Fruit fly (Drosophila melanogaster): Measurements from ENCODE around the gene ND-20L.

The ND-20L gene

dm6 chr3R:29545163-29545562 is 29.6 kb downstream of the ND-20L start:
- TF ChIP-seq Mnt (GFP tag; optimal IDR thresholded peaks at IDR 0.05) (no peak), ovo (GFP tag; optimal IDR thresholded peaks at IDR 0.05) (no peak), CG1620 (GFP tag; optimal IDR thresholded peaks at IDR 0.05) (no peak), Clk (GFP tag; optimal IDR thresholded peaks at IDR 0.05) (no peak), CG33017 (tag; optimal IDR thresholded peaks at IDR 0.05) (no peak), Hr96 (GFP tag; optimal IDR thresholded peaks at IDR 0.05) (no peak)

DNA sequence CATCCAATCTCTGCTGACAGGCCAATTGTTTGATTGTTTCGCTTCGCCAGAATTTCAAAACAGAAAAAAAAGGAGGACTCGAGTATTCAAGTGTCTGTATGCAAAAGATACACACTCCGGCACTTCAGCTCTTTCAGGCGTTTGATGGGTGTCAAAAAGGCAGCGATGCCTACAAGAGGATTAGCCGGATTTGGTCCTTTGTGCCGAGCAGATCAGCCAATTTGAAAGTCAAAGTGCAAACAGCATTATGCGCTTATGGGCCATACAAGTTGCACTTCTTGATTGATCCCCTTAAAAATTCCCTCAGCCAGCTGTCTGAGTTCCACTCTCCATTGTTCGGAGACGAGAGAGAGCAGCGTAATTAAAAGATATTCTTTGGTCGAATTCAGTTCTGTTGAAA is 30.9 kb downstream of the ND-20L start:
- no peak for TF ChIP-seq Clk (GFP tag; optimal IDR thresholded peaks at IDR 0.05)
- TF ChIP-seq CG11617 (GFP tag; optimal IDR thresholded peaks at IDR 0.05) = no peak

DNA sequence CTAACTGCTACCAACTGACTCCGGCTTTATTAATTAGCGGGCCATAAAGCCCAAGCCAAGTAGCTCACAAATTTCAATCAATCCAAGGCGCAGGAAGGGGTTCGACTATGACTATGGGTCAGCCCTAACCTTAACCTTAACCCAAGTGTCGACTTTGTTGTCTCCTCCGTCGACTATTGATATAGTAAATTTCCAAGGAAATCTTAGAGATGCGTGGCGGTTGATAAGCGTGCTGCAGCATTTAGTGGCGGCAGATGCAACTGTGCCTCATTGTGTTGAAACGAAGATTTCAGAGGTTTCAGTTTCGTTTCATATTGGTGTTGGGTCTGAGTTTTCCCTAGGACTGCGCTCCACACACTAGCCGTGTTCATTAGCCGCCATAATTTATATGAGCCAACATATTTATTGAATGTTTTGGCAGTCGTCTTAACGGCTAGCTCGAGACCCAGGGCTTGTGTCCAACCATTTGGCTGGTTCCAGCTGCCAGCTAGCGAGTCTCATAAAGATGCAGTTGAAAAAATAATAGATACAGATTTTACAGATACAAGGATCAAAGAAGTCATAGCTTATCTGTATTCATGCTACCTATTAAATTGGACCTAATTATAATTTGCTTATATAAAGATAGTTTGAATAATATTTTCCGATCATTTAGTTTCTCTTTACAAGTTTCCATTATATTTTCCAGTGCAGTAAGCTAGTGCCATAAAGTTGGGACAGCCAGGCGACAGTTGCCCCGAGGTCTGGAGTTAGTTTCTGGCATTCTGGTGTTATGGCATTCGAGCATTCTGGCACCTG is 31.9 kb downstream of the ND-20L start:
- TF ChIP-seq cnc (optimal IDR thresholded peaks at IDR 0.05) (no peak), Crg-1 (GFP tag; optimal IDR thresholded peaks at IDR 0.05) (no peak), bab1 (GFP tag; optimal IDR thresholded peaks at IDR 0.05) (no peak), CG14711 (tag; optimal IDR thresholded peaks at IDR 0.05) (no peak), CG33017 (tag; optimal IDR thresholded peaks at IDR 0.05) (no peak), Clk (GFP tag; optimal IDR thresholded peaks at IDR 0.05) (no peak), cic (GFP tag; optimal IDR thresholded peaks at IDR 0.05) (no peak), CG1620 (GFP tag; optimal IDR thresholded peaks at IDR 0.05) (no peak), CG5204 (GFP tag; optimal IDR thresholded peaks at IDR 0.05) (no peak), Hr96 (GFP tag; optimal IDR thresholded peaks at IDR 0.05) (no peak), toe (GFP tag; optimal IDR thresholded peaks at IDR 0.05) (no peak), CG11617 (GFP tag; optimal IDR thresholded peaks at IDR 0.05) (no peak)

- no peak for TF ChIP-seq Hr96 (GFP tag; optimal IDR thresholded peaks at IDR 0.05)
- TF ChIP-seq Clk (GFP tag; optimal IDR thresholded peaks at IDR 0.05) = no peak
- no peak for TF ChIP-seq CG7101 (tag; optimal IDR thresholded peaks at IDR 0.05)
- no peak for TF ChIP-seq Mnt (GFP tag; optimal IDR thresholded peaks at IDR 0.05)
- no peak for TF ChIP-seq cic (GFP tag; optimal IDR thresholded peaks at IDR 0.05)
- TF ChIP-seq ovo (GFP tag; optimal IDR thresholded peaks at IDR 0.05) = no peak
- no peak for TF ChIP-seq Crg-1 (GFP tag; optimal IDR thresholded peaks at IDR 0.05)
- TF ChIP-seq CG11617 (GFP tag; optimal IDR thresholded peaks at IDR 0.05) = no peak
- no peak for TF ChIP-seq cnc (optimal IDR thresholded peaks at IDR 0.05)
- no peak for TF ChIP-seq CG33017 (tag; optimal IDR thresholded peaks at IDR 0.05)
Observed at dm6 chr3R:29547983-29548382, 32.5 kb downstream of the ND-20L start.

dm6 chr3R:29548751-29549150 is 33.2 kb downstream of the ND-20L start:
- TF ChIP-seq tj (GFP tag; optimal IDR thresholded peaks at IDR 0.05) (no peak), Clk (GFP tag; optimal IDR thresholded peaks at IDR 0.05) (no peak), pad (GFP tag; optimal IDR thresholded peaks at IDR 0.05) (no peak), toe (GFP tag; optimal IDR thresholded peaks at IDR 0.05) (no peak), CG14711 (tag; optimal IDR thresholded peaks at IDR 0.05) (no peak), cnc (optimal IDR thresholded peaks at IDR 0.05) (no peak), Crg-1 (GFP tag; optimal IDR thresholded peaks at IDR 0.05) (no peak), CG1620 (GFP tag; optimal IDR thresholded peaks at IDR 0.05) (no peak), cic (GFP tag; optimal IDR thresholded peaks at IDR 0.05) (no peak), CG7101 (tag; optimal IDR thresholded peaks at IDR 0.05) (no peak), ovo (GFP tag; optimal IDR thresholded peaks at IDR 0.05) (no peak), CG12768 (GFP tag; optimal IDR thresholded peaks at IDR 0.05) (no peak), kay (GFP tag; ENCODE audit: borderline replicate concordance) (no peak), Hr96 (GFP tag; optimal IDR thresholded peaks at IDR 0.05) (no peak), CG33017 (tag; optimal IDR thresholded peaks at IDR 0.05) (no peak), CG5204 (GFP tag; optimal IDR thresholded peaks at IDR 0.05) (no peak), CG7045 (GFP tag; optimal IDR thresholded peaks at IDR 0.05) (no peak), Mnt (GFP tag; optimal IDR thresholded peaks at IDR 0.05) (no peak), CG11617 (GFP tag; optimal IDR thresholded peaks at IDR 0.05) (no peak)

DNA sequence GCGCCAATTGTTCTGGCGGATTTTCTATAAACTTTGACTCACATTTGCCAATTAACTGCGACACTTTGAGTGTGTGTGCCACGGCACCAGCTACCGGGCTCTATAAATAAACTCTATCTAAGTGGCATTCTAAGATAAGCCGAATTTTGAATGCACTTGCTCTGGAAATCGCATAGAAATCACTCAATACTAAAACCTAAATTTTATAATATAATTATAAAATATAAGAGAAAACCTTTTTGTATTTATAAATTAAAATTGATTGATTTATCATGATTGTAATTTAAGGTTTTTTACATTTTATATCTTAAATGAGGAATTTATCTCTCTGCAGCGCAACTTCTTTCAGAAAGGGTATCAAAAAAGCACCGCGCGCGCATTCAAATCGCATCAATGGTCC is 33.6 kb downstream of the ND-20L start:
- no peak for TF ChIP-seq pad (GFP tag; optimal IDR thresholded peaks at IDR 0.05)
- no peak for TF ChIP-seq CG1620 (GFP tag; optimal IDR thresholded peaks at IDR 0.05)
- no peak for TF ChIP-seq CG33017 (tag; optimal IDR thresholded peaks at IDR 0.05)
- no peak for TF ChIP-seq CG7045 (GFP tag; optimal IDR thresholded peaks at IDR 0.05)

- no peak for TF ChIP-seq CG14711 (tag; optimal IDR thresholded peaks at IDR 0.05)
Observed at dm6 chr3R:29549945-29550344, 34.4 kb downstream of the ND-20L start.

DNA sequence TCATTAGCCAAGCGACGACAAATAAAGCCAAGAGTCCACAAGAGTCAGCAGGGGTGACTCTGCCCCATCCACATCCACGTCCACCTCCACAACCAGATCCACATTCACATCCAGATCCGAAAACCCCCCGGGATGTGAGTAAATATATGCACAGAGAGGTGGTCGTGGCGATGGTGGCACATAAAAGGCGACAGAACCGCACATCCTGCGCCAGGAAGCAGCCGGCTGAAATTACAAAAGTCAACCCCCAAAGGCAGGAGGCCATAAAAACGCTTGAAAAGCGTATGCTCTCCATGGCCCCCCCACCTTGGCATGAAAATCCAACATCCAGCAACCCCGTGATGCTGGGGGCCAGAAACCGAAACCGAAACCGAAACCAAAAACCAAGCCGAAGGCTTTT is 35.2 kb downstream of the ND-20L start:
- TF ChIP-seq Clk (GFP tag; optimal IDR thresholded peaks at IDR 0.05) = no peak
- TF ChIP-seq CG7101 (tag; optimal IDR thresholded peaks at IDR 0.05) = no peak
- no peak for TF ChIP-seq kay (GFP tag; ENCODE audit: borderline replicate concordance)
- TF ChIP-seq cic (GFP tag; optimal IDR thresholded peaks at IDR 0.05) = no peak
- no peak for TF ChIP-seq CG1620 (GFP tag; optimal IDR thresholded peaks at IDR 0.05)
- no peak for TF ChIP-seq CG7045 (GFP tag; optimal IDR thresholded peaks at IDR 0.05)
- TF ChIP-seq cnc (optimal IDR thresholded peaks at IDR 0.05) = no peak

Data from whole organism, adult.